Worm (Caenorhabditis elegans) whole organism, L4 larva: Measurements from ENCODE around the gene srx-9.

ENCODE experiments used
- F10B5.3 ChIP-seq: sonication (generic microtip); optimal IDR thresholded peaks from 2 replicates; lab custom pipeline; 2016; ENCODE audit warnings: mild to moderate bottlenecking, missing genetic modification characterization, missing compliant biosample characterization
- R02D3.7 ChIP-seq: fragments of 150-350 bp; sonication (generic microtip); optimal IDR thresholded peaks from 3 replicates; lab custom pipeline; 2014; ENCODE audit warnings: missing biosample characterization, missing genetic modification characterization
- T20F7.1 ChIP-seq: fragments of 200-800 bp; sonication (Bioruptor generic); optimal IDR thresholded peaks from 2 replicates; lab custom pipeline; 2018; ENCODE audit warnings: mild to moderate bottlenecking, missing genetic modification characterization, missing compliant biosample characterization
- aha-1 ChIP-seq: fragments of 150-350 bp; peaks from one replicate; lab custom pipeline; 2014; ENCODE audit warnings: missing biosample characterization, missing genetic modification characterization
- ama-1 ChIP-seq: fragments of 150-350 bp; optimal IDR thresholded peaks from 2 replicates; lab custom pipeline; 2014; ENCODE audit warnings: inconsistent platforms, mixed read lengths
- ceh-32 ChIP-seq: sonication (generic microtip); optimal IDR thresholded peaks from 2 replicates; lab custom pipeline; 2016; ENCODE audit warnings: mild to moderate bottlenecking, missing genetic modification characterization, missing compliant biosample characterization; ENCODE audit not compliant: poor library complexity
- ces-1 ChIP-seq: fragments of 150-350 bp; sonication (generic microtip); optimal IDR thresholded peaks from 4 replicates; lab custom pipeline; 2014; ENCODE audit warnings: missing biosample characterization, missing genetic modification reagents, missing genetic modification characterization
- daf-16 ChIP-seq, 3 experiments: sonication (generic microtip); optimal IDR thresholded peaks; 2 replicates each; lab custom pipeline; 2016 to 2017; ENCODE audit warnings: missing genetic modification characterization in 3 of 3, missing genetic modification reagents in 3 of 3, mild to moderate bottlenecking in 2 of 3, missing compliant biosample characterization in 2 of 3, missing biosample characterization in 1 of 3, moderate library complexity in 1 of 3
- daf-8 ChIP-seq: fragments of 200-800 bp; sonication (Bioruptor generic); IDR thresholded peaks from 2 replicates; pipeline ENCODE4 v1.3.6; 2022; ENCODE audit warnings: missing genetic modification characterization, missing compliant biosample characterization
- dmd-9 ChIP-seq: fragments of 200-800 bp; sonication (Bioruptor generic); IDR thresholded peaks from 2 replicates; pipeline ENCODE4 v1.3.6; 2022; ENCODE audit warnings: missing genetic modification reagents, missing genetic modification characterization, missing compliant biosample characterization
- duxl-1 ChIP-seq: sonication (generic microtip); optimal IDR thresholded peaks from 2 replicates; lab custom pipeline; 2016; ENCODE audit warnings: mild to moderate bottlenecking, missing genetic modification characterization, moderate library complexity, missing compliant biosample characterization; ENCODE audit not compliant: poor library complexity
- dve-1 ChIP-seq: sonication (generic microtip); optimal IDR thresholded peaks from 2 replicates; lab custom pipeline; 2017; ENCODE audit warnings: antibody characterized with exemption, mild to moderate bottlenecking, missing genetic modification characterization, missing compliant biosample characterization; ENCODE audit not compliant: insufficient read depth
- egl-43 ChIP-seq: fragments of 200-800 bp; sonication (Bioruptor generic); IDR thresholded peaks from 2 replicates; pipeline ENCODE4 v1.3.6; 2022; ENCODE audit warnings: missing genetic modification reagents, missing genetic modification characterization, missing compliant biosample characterization
- fos-1 ChIP-seq: fragments of 150-350 bp; optimal IDR thresholded peaks from 2 replicates; lab custom pipeline; 2014; ENCODE audit warnings: missing biosample characterization, missing genetic modification characterization
- hif-1 ChIP-seq, 2 experiments: sonication (generic microtip); optimal IDR thresholded peaks; 2 replicates each; lab custom pipeline; 2016 to 2017; ENCODE audit warnings: missing compliant biosample characterization in 2 of 2, missing genetic modification characterization in 2 of 2, missing genetic modification reagents in 2 of 2, missing genotype in 2 of 2, mild to moderate bottlenecking in 1 of 2
- hlh-11 ChIP-seq: fragments of 200-800 bp; sonication (Bioruptor generic); optimal IDR thresholded peaks from 2 replicates; lab custom pipeline; 2018; ENCODE audit warnings: mild to moderate bottlenecking, missing genetic modification characterization, missing compliant biosample characterization
- hlh-30 ChIP-seq: sonication (generic microtip); optimal IDR thresholded peaks from 2 replicates; lab custom pipeline; 2017; ENCODE audit warnings: antibody characterized with exemption, mild to moderate bottlenecking, missing genetic modification characterization, missing compliant biosample characterization; ENCODE audit not compliant: insufficient read depth
- lin-1 ChIP-seq: fragments of 200-800 bp; sonication (Bioruptor generic); IDR thresholded peaks from 2 replicates; pipeline ENCODE4 v1.3.6; 2022; ENCODE audit warnings: missing genetic modification reagents, missing genetic modification characterization, missing compliant biosample characterization
- lin-38 ChIP-seq: fragments of 200-800 bp; sonication (Bioruptor generic); IDR thresholded peaks from 2 replicates; pipeline ENCODE4 v1.3.6; 2022; ENCODE audit warnings: missing genetic modification reagents, missing genetic modification characterization, missing compliant biosample characterization
- madf-5 ChIP-seq, 2 experiments: fragments of 200-800 bp; sonication (Bioruptor generic); IDR thresholded peaks; 2 replicates each; pipeline ENCODE4 v1.3.6; 2022; ENCODE audit warnings: missing compliant biosample characterization in 2 of 2, missing genetic modification characterization in 2 of 2
- madf-9 ChIP-seq: fragments of 200-800 bp; sonication (Bioruptor generic); conservative IDR thresholded peaks from 2 replicates; pipeline ENCODE4 v1.3.6; 2022; ENCODE audit warnings: missing genetic modification reagents, missing genetic modification characterization, missing compliant biosample characterization
- mdt-29 ChIP-seq: fragments of 200-800 bp; sonication (Bioruptor generic); IDR thresholded peaks from 2 replicates; pipeline ENCODE4 v1.3.6; 2022; ENCODE audit warnings: missing genetic modification reagents, missing genetic modification characterization, missing compliant biosample characterization
- mep-1 ChIP-seq: fragments of 150-350 bp; sonication (generic microtip); optimal IDR thresholded peaks from 3 replicates; lab custom pipeline; 2014; ENCODE audit warnings: missing biosample characterization, missing genetic modification characterization
- nhr-102 ChIP-seq: sonication (generic microtip); optimal IDR thresholded peaks from 2 replicates; lab custom pipeline; 2016; ENCODE audit warnings: mild to moderate bottlenecking, missing genetic modification characterization, moderate library complexity, missing compliant biosample characterization
- nhr-237 ChIP-seq: sonication (generic microtip); optimal IDR thresholded peaks from 2 replicates; lab custom pipeline; 2017; ENCODE audit warnings: missing biosample characterization, missing genetic modification characterization
- nhr-28 ChIP-seq: fragments of 150-350 bp; optimal IDR thresholded peaks from 2 replicates; lab custom pipeline; 2014; ENCODE audit warnings: missing biosample characterization, missing genetic modification characterization
- nhr-42 ChIP-seq: fragments of 200-800 bp; sonication (Bioruptor generic); IDR thresholded peaks from 2 replicates; pipeline ENCODE4 v1.3.6; 2022; ENCODE audit warnings: missing genetic modification characterization, missing compliant biosample characterization
- nhr-48 ChIP-seq: sonication (generic microtip); optimal IDR thresholded peaks from 2 replicates; lab custom pipeline; 2016; ENCODE audit warnings: mild to moderate bottlenecking, missing genetic modification characterization, missing compliant biosample characterization
- nhr-6 ChIP-seq: fragments of 150-350 bp; optimal IDR thresholded peaks from 2 replicates; lab custom pipeline; 2014; ENCODE audit warnings: missing biosample characterization, missing genetic modification characterization
- nhr-76 ChIP-seq: fragments of 150-350 bp; optimal IDR thresholded peaks from 2 replicates; lab custom pipeline; 2014; ENCODE audit warnings: missing biosample characterization, missing genetic modification characterization
- pha-4 ChIP-seq, 2 experiments: fragments of 150-350 bp in 1 of 2; fragments of 200-800 bp in 1 of 2; sonication (Bioruptor generic) in 1 of 2; IDR thresholded peaks in 1 of 2; optimal IDR thresholded peaks in 1 of 2; 2 replicates each; pipeline versions ENCODE4 v1.3.6 to Lab custom; 2014 to 2022; ENCODE audit warnings: missing genetic modification characterization in 2 of 2, missing genetic modification reagents in 2 of 2, missing biosample characterization in 1 of 2, missing compliant biosample characterization in 1 of 2
- php-3 ChIP-seq: fragments of 200-800 bp; sonication (Bioruptor generic); IDR thresholded peaks from 2 replicates; pipeline ENCODE4 v1.3.6; 2022; ENCODE audit warnings: missing genetic modification reagents, missing genetic modification characterization, missing compliant biosample characterization
- set-16 ChIP-seq: fragments of 200-800 bp; sonication (Bioruptor generic); IDR thresholded peaks from 2 replicates; pipeline ENCODE4 v1.3.6; 2022; ENCODE audit warnings: missing genetic modification reagents, missing genetic modification characterization, missing compliant biosample characterization
- spr-1 ChIP-seq: sonication (generic microtip); optimal IDR thresholded peaks from 2 replicates; lab custom pipeline; 2016; ENCODE audit warnings: mild to moderate bottlenecking, missing genetic modification characterization, missing compliant biosample characterization
- tag-97 ChIP-seq: fragments of 200-800 bp; sonication (Bioruptor generic); IDR thresholded peaks from 2 replicates; pipeline ENCODE4 v1.3.6; 2022; ENCODE audit warnings: missing genetic modification characterization, missing compliant biosample characterization
- unc-130 ChIP-seq: sonication (generic microtip); optimal IDR thresholded peaks from 2 replicates; lab custom pipeline; 2016; ENCODE audit warnings: missing genetic modification reagents, missing genetic modification characterization, missing compliant biosample characterization
- unc-62 ChIP-seq, 3 experiments: fragments of 150-350 bp in 1 of 3; sonication (generic microtip); optimal IDR thresholded peaks in 2 of 3; peaks in 1 of 3; 1 replicate in 1 of 3; 2 replicates in 2 of 3; lab custom pipeline; 2014 to 2017; ENCODE audit warnings: missing biosample characterization in 3 of 3, missing genetic modification characterization in 3 of 3, missing genetic modification reagents in 3 of 3, missing genotype in 1 of 3
- ztf-11 ChIP-seq: fragments of 150-350 bp; optimal IDR thresholded peaks from 2 replicates; lab custom pipeline; 2014; ENCODE audit warnings: missing biosample characterization, missing genetic modification characterization
- ztf-7 ChIP-seq: fragments of 150-350 bp; optimal IDR thresholded peaks from 2 replicates; lab custom pipeline; 2014; ENCODE audit warnings: missing biosample characterization, missing genetic modification characterization

The srx-9 gene

DNA sequence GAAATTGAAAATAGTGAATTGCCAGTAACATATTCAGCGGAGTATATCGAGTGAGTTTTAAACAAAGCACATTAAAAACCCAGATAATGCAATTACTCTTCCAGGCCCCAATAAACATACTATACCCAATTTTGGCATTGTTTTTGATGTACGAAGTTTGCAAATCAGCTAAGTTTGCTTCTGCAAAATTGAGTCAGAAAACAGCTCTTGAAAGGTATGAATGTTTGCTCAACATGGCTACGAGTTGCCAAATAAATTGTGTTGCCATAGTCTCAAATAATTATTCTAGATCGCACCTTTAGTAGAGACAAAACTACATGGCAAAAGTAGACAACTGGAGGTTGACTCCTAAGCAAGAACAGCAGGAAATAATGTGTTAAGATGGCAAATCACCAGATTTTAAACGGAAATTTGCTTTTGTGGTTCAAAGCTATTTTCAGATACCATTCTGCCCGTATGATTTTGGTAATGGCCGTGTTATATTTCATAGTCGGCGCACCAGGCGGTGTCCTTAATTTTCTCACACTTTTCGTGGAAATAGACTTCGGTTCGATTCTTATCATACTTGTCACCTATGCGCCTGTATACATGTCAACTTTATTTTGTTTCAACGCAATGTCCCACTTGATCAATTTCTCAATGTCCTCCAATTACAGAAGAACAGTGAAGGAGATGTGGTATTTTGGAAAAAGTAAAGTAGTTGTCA lies 37.3 kb upstream of the srx-9 start (continued):
- TF ChIP-seq egl-43 (GFP tag; lab: Robert Waterston, UW) (peak; percentile 14; the same call in 1 of the 2 replicates), aha-1 (peak; percentile 90), T20F7.1 (GFP tag; lab: Kevin White, UChicago) (peak; percentile 22), ceh-32 (no peak), daf-16 (GFP tag; optimal IDR thresholded peaks at IDR 0.05; lab: Kevin White, UChicago) (peak in 1 of 2 experiments; percentile 27), daf-16 (tag; optimal IDR thresholded peaks at IDR 0.05; lab: Kevin White, UChicago) (peak; percentile 37), lin-1 (GFP tag; lab: Robert Waterston, UW) (peak; percentile 58; the same call in 1 of the 2 replicates), pha-4 (GFP tag; IDR thresholded peaks at IDR 0.05; lab: Robert Waterston, UW) (peak; percentile 39; the same call in 1 of the 2 replicates), pha-4 (tag; optimal IDR thresholded peaks at IDR 0.05; lab: Kevin White, UChicago) (no peak), nhr-48 (peak; percentile 32), dve-1 (tag; lab: Kevin White, UChicago) (peak; percentile 69), ama-1 (lab: Kevin White, UChicago) (peak; percentile 73), duxl-1 (peak; percentile 35), hlh-11 (tag; lab: Kevin White, UChicago) (peak; percentile 63), php-3 (GFP tag; lab: Robert Waterston, UW) (peak; percentile 60), hif-1 (tag; optimal IDR thresholded peaks at IDR 0.05; lab: Kevin White, UChicago) (peak in 1 of 2 experiments; percentile 11), F10B5.3 (no peak), nhr-102 (peak; percentile 68), unc-62 (GFP tag; optimal IDR thresholded peaks at IDR 0.05 in 1 of 2; lab: Kevin White, UChicago) (peak in 1 of 2 experiments; percentile 74), unc-62 (tag; optimal IDR thresholded peaks at IDR 0.05; lab: Kevin White, UChicago) (no peak), lin-38 (GFP tag; lab: Robert Waterston, UW) (peak; percentile 47), spr-1 (tag; lab: Kevin White, UChicago) (peak; percentile 40), mdt-29 (0 out of 2 replicates have a peak, but pooled peaks have one; percentile 6), unc-130 (no peak), tag-97 (GFP tag; lab: Robert Waterston, UW) (no peak), madf-9 (no peak)

DNA sequence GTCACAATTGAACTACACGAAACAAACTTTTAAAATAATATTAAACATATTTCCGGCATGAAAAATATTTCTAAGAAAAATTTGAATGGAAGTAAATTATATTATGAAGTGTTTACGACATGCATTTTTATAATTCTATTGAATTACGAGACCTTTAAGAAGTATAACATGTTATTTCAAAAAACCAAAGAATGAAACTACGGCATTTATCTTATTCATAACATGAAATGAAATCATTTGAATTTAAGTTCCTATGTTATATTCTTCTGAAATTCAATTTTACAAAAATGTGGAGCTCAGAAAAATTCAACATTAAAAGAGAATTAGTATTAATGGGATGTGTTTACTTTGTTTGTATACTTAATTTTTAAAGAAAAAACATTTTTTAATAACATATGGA lies 35.8 kb upstream of the srx-9 start, which contains the start of gene srw-71:
TSS of gene srw-71 (minus strand) at position 101 of the 400 bp plus-strand sequence.
- no peak for TF ChIP-seq fos-1 (tag; lab: Kevin White, UChicago)
- no peak for TF ChIP-seq R02D3.7 (tag; lab: Kevin White, UChicago)
- peak; percentile 11 for TF ChIP-seq aha-1

DNA sequence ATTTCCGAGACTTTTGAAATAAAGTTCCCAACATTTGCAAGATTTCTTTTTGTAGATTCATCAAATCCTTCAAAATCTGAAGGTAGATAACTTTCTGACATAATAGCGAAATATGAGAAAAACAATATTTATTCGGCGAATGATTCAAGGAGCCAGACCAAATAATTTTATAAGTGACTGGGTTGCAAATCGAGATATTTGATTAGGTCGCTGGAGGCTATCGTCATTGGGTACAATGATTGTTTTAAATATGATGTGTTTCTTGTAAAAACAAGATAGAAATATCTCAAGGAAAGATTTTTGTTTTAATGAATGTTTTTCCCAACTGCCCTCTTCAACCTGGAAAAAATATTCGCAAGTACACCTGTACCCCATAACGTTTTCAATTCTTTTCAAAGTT lies 33.6 kb upstream of the srx-9 start, which contains the start of gene srw-69:
TSS of gene srw-69 (minus strand) at position 101 of the 400 bp plus-strand sequence.
- TF ChIP-seq ztf-11 (tag; lab: Kevin White, UChicago) (no peak), mep-1 (no peak), nhr-237 (tag; lab: Kevin White, UChicago) (no peak), daf-16 (GFP tag; optimal IDR thresholded peaks at IDR 0.05; lab: Kevin White, UChicago) (no peak), daf-16 (tag; optimal IDR thresholded peaks at IDR 0.05; lab: Kevin White, UChicago) (no peak), dmd-9 (GFP tag; lab: Robert Waterston, UW) (no peak), nhr-28 (tag; lab: Kevin White, UChicago) (no peak), ztf-7 (tag; lab: Kevin White, UChicago) (no peak), hlh-30 (tag; lab: Kevin White, UChicago) (no peak), spr-1 (tag; lab: Kevin White, UChicago) (no peak)

DNA sequence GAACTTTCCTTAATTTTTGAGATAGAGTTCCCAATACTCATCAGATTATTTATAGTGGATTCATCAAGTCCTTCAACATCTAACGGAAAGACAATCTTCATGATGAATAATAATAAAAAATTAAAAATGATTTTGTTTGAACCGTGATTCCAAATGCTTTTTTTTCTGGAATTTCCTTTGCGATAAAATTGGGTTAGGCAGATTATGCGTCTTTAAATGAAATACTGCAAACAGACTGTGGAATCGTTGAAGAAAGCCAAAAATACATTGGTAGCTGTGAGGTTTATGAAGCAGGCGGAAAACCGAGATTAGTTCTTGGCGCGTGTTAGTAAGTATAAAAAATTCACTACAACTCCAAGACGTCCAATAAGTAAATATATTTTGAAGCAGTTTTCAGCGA lies 31.3 kb upstream of the srx-9 start, which contains the start of gene srw-68:
TSS of gene srw-68 (minus strand) at position 101 of the 400 bp plus-strand sequence.
- TF ChIP-seq madf-5 (GFP tag; IDR thresholded peaks at IDR 0.05; lab: Robert Waterston, UW), result no peak
- TF ChIP-seq egl-43 (GFP tag; lab: Robert Waterston, UW), result no peak
- no peak for TF ChIP-seq nhr-6 (tag; lab: Kevin White, UChicago)
- no peak for TF ChIP-seq nhr-76 (tag; lab: Kevin White, UChicago)
- TF ChIP-seq daf-8 (GFP tag; lab: Robert Waterston, UW), result no peak
- TF ChIP-seq set-16 (GFP tag; lab: Robert Waterston, UW), result no peak
- TF ChIP-seq nhr-42 (GFP tag; lab: Robert Waterston, UW), result no peak
- TF ChIP-seq ces-1 (GFP tag; lab: Kevin White, UChicago), result no peak
- no peak for TF ChIP-seq nhr-28 (tag; lab: Kevin White, UChicago)
